Worm (Caenorhabditis elegans) whole organism, mixed stage, embryonic: Measurements from ENCODE around the gene mltn-8.

Experiments used
- M03D4.4 ChIP-seq: sonication (generic microtip); optimal IDR thresholded peaks from 2 replicates; lab custom pipeline; 2017; ENCODE audit warnings: mild to moderate bottlenecking, missing genetic modification characterization, missing compliant biosample characterization
- bed-3 ChIP-seq: fragments of 200-800 bp; sonication (Bioruptor generic); optimal IDR thresholded peaks from 3 replicates; lab custom pipeline; 2018; ENCODE audit warnings: mild to moderate bottlenecking, missing genetic modification characterization, moderate library complexity, missing compliant biosample characterization
- blmp-1 ChIP-seq: fragments of 150-350 bp; optimal IDR thresholded peaks from 2 replicates; lab custom pipeline; 2014; ENCODE audit warnings: missing biosample characterization, missing genetic modification characterization
- ceh-39 ChIP-seq: fragments of 150-350 bp; optimal IDR thresholded peaks from 2 replicates; lab custom pipeline; 2014; ENCODE audit warnings: missing biosample characterization, missing genetic modification characterization
- ceh-43 ChIP-seq: fragments of 200-800 bp; sonication (Bioruptor generic); optimal IDR thresholded peaks from 2 replicates; lab custom pipeline; 2018; ENCODE audit warnings: mild to moderate bottlenecking, missing genetic modification characterization, moderate library complexity, missing compliant biosample characterization
- ceh-83 ChIP-seq: fragments of 200-800 bp; sonication (Bioruptor generic); optimal IDR thresholded peaks from 2 replicates; lab custom pipeline; 2018; ENCODE audit warnings: mild to moderate bottlenecking, missing genetic modification characterization, missing compliant biosample characterization
- ces-1 ChIP-seq: fragments of 150-350 bp; optimal IDR thresholded peaks from 2 replicates; lab custom pipeline; 2014; ENCODE audit warnings: missing biosample characterization, missing genetic modification reagents, missing genetic modification characterization
- elt-1 ChIP-seq: sonication (generic microtip); optimal IDR thresholded peaks from 2 replicates; lab custom pipeline; 2017; ENCODE audit warnings: missing genetic modification characterization, mild to moderate bottlenecking, missing compliant biosample characterization, antibody characterized with exemption, moderate library complexity, borderline replicate concordance; ENCODE audit not compliant: insufficient read depth
- flh-1 ChIP-seq: fragments of 200-800 bp; sonication (Bioruptor generic); optimal IDR thresholded peaks from 2 replicates; lab custom pipeline; 2018; ENCODE audit warnings: mild to moderate bottlenecking, missing genetic modification characterization, moderate library complexity, missing compliant biosample characterization
- ham-2 ChIP-seq: fragments of 200-800 bp; sonication (Bioruptor generic); optimal IDR thresholded peaks from 2 replicates; lab custom pipeline; 2018; ENCODE audit warnings: mild to moderate bottlenecking, missing genetic modification characterization, missing compliant biosample characterization
- hlh-1 ChIP-seq: fragments of 150-350 bp; optimal IDR thresholded peaks from 2 replicates; lab custom pipeline; 2014; ENCODE audit warnings: missing biosample characterization, missing genetic modification reagents, missing genetic modification characterization
- lin-13 ChIP-seq: fragments of 150-350 bp; optimal IDR thresholded peaks from 2 replicates; lab custom pipeline; 2014; ENCODE audit warnings: missing biosample characterization, missing genetic modification characterization
- lin-32 ChIP-seq: fragments of 200-800 bp; sonication (Bioruptor generic); optimal IDR thresholded peaks from 2 replicates; lab custom pipeline; 2018; ENCODE audit warnings: mild to moderate bottlenecking, missing genetic modification characterization, missing compliant biosample characterization
- lsy-2 ChIP-seq: fragments of 150-350 bp; optimal IDR thresholded peaks from 2 replicates; lab custom pipeline; 2014; ENCODE audit warnings: missing biosample characterization, missing genetic modification characterization
- mab-5 ChIP-seq: fragments of 150-350 bp; optimal IDR thresholded peaks from 2 replicates; lab custom pipeline; 2014; ENCODE audit warnings: missing biosample characterization, missing genetic modification characterization
- mep-1 ChIP-seq: fragments of 150-350 bp; optimal IDR thresholded peaks from 2 replicates; lab custom pipeline; 2017; ENCODE audit warnings: missing biosample characterization, missing genetic modification reagents, missing genetic modification characterization, inconsistent platforms
- mls-2 ChIP-seq: sonication (generic microtip); optimal IDR thresholded peaks from 2 replicates; lab custom pipeline; 2016; ENCODE audit warnings: mild to moderate bottlenecking, missing genetic modification characterization, moderate library complexity, missing compliant biosample characterization
- nhr-12 ChIP-seq: fragments of 150-350 bp; optimal IDR thresholded peaks from 2 replicates; lab custom pipeline; 2014; ENCODE audit warnings: missing biosample characterization, missing genetic modification characterization
- nhr-2 ChIP-seq: fragments of 150-350 bp; optimal IDR thresholded peaks from 2 replicates; lab custom pipeline; 2014; ENCODE audit warnings: missing biosample characterization, missing genetic modification characterization
- nhr-237 ChIP-seq: fragments of 150-350 bp; optimal IDR thresholded peaks from 2 replicates; lab custom pipeline; 2014; ENCODE audit warnings: missing biosample characterization, missing genetic modification characterization
- nhr-28 ChIP-seq: fragments of 150-350 bp; optimal IDR thresholded peaks from 2 replicates; lab custom pipeline; 2014; ENCODE audit warnings: missing biosample characterization, missing genetic modification characterization
- nhr-76 ChIP-seq: sonication (generic microtip); optimal IDR thresholded peaks from 2 replicates; lab custom pipeline; 2017; ENCODE audit warnings: missing biosample characterization, missing genetic modification characterization
- pha-4 ChIP-seq: fragments of 150-350 bp; optimal IDR thresholded peaks from 2 replicates; lab custom pipeline; 2018; ENCODE audit warnings: missing biosample characterization, missing genetic modification reagents, missing genetic modification characterization
- snpc-4 ChIP-seq: fragments of 150-350 bp; optimal IDR thresholded peaks from 2 replicates; lab custom pipeline; 2014; ENCODE audit warnings: missing biosample characterization, missing genetic modification characterization
- sptf-1 ChIP-seq: sonication (generic microtip); optimal IDR thresholded peaks from 2 replicates; lab custom pipeline; 2017; ENCODE audit warnings: mild to moderate bottlenecking, missing genetic modification characterization, moderate library complexity, missing compliant biosample characterization
- tbx-8 ChIP-seq: fragments of 200-800 bp; sonication (Bioruptor generic); optimal IDR thresholded peaks from 2 replicates; lab custom pipeline; 2018; ENCODE audit warnings: mild to moderate bottlenecking, missing genetic modification characterization, moderate library complexity, missing compliant biosample characterization
- unc-120 ChIP-seq: sonication (generic microtip); optimal IDR thresholded peaks from 2 replicates; lab custom pipeline; 2017; ENCODE audit warnings: missing genetic modification characterization, missing compliant biosample characterization; ENCODE audit not compliant: poor library complexity, severe bottlenecking
- unc-39 ChIP-seq: fragments of 150-350 bp; optimal IDR thresholded peaks from 2 replicates; lab custom pipeline; 2014; ENCODE audit warnings: missing biosample characterization, missing genetic modification characterization
- unc-62 ChIP-seq: fragments of 150-350 bp; optimal IDR thresholded peaks from 2 replicates; lab custom pipeline; 2014; ENCODE audit warnings: missing biosample characterization, missing genetic modification reagents, missing genetic modification characterization
- ztf-11 ChIP-seq: fragments of 150-350 bp; optimal IDR thresholded peaks from 2 replicates; lab custom pipeline; 2014; ENCODE audit warnings: missing biosample characterization, missing genetic modification characterization

The mltn-8 gene

ce11 chrV:381227-381950 is 1.3 kb upstream of the mltn-8 start, which contains the start of gene ZK6.8:
TSS of gene ZK6.8 (plus strand) at chrV:381908.
- TF ChIP-seq ceh-43 (GFP tag; lab: Kevin White, UChicago): no peak
- no peak for TF ChIP-seq unc-39 (tag; lab: Kevin White, UChicago)
- no peak for TF ChIP-seq lin-13 (tag; lab: Kevin White, UChicago)
- TF ChIP-seq mep-1 (tag; lab: Kevin White, UChicago): no peak
- no peak for TF ChIP-seq ces-1
- TF ChIP-seq unc-120 (tag; lab: Kevin White, UChicago): no peak
- no peak for TF ChIP-seq bed-3 (GFP tag; lab: Kevin White, UChicago)
- TF ChIP-seq tbx-8 (GFP tag; lab: Kevin White, UChicago): no peak
- TF ChIP-seq lsy-2 (tag; lab: Kevin White, UChicago): no peak
- TF ChIP-seq nhr-12 (tag; lab: Kevin White, UChicago): no peak
- no peak for TF ChIP-seq hlh-1 (tag; lab: Kevin White, UChicago)
- TF ChIP-seq ceh-39 (tag; lab: Kevin White, UChicago): no peak

- no peak for TF ChIP-seq unc-62
- no peak for TF ChIP-seq unc-39 (tag; lab: Kevin White, UChicago)
- no peak for TF ChIP-seq lsy-2 (tag; lab: Kevin White, UChicago)
- no peak for TF ChIP-seq nhr-2 (tag; lab: Kevin White, UChicago)
- TF ChIP-seq M03D4.4 (tag; lab: Kevin White, UChicago): no peak
- no peak for TF ChIP-seq hlh-1 (tag; lab: Kevin White, UChicago)
- TF ChIP-seq ceh-39 (tag; lab: Kevin White, UChicago): no peak
- no peak for TF ChIP-seq lin-32 (GFP tag; lab: Kevin White, UChicago)
- no peak for TF ChIP-seq nhr-76 (tag; lab: Kevin White, UChicago)
- TF ChIP-seq pha-4 (tag; lab: Kevin White, UChicago): no peak
- no peak for TF ChIP-seq elt-1 (tag; lab: Kevin White, UChicago)
- no peak for TF ChIP-seq sptf-1 (tag; lab: Kevin White, UChicago)
- TF ChIP-seq ces-1: no peak
- TF ChIP-seq snpc-4: no peak
- TF ChIP-seq ceh-83 (GFP tag; lab: Kevin White, UChicago): no peak
Observed at ce11 chrV:378231-378630, 1.9 kb downstream of the mltn-8 start.

ce11 chrV:376790-377189 is 3.3 kb downstream of the mltn-8 start:
- no peak for TF ChIP-seq ztf-11 (tag; lab: Kevin White, UChicago)
- TF ChIP-seq lin-32 (GFP tag; lab: Kevin White, UChicago): no peak
- no peak for TF ChIP-seq mep-1 (tag; lab: Kevin White, UChicago)
- no peak for TF ChIP-seq pha-4 (tag; lab: Kevin White, UChicago)
- TF ChIP-seq lin-13 (tag; lab: Kevin White, UChicago): no peak
- no peak for TF ChIP-seq ceh-43 (GFP tag; lab: Kevin White, UChicago)
- TF ChIP-seq nhr-12 (tag; lab: Kevin White, UChicago): no peak
- TF ChIP-seq snpc-4: no peak
- no peak for TF ChIP-seq ceh-39 (tag; lab: Kevin White, UChicago)
- TF ChIP-seq ces-1: no peak
- TF ChIP-seq unc-120 (tag; lab: Kevin White, UChicago): no peak
- TF ChIP-seq tbx-8 (GFP tag; lab: Kevin White, UChicago): no peak
- no peak for TF ChIP-seq nhr-237 (tag; lab: Kevin White, UChicago)
- TF ChIP-seq mls-2 (tag; lab: Kevin White, UChicago): no peak
- no peak for TF ChIP-seq nhr-76 (tag; lab: Kevin White, UChicago)
- no peak for TF ChIP-seq ham-2 (GFP tag; lab: Kevin White, UChicago)
- no peak for TF ChIP-seq nhr-28 (tag; lab: Kevin White, UChicago)
- no peak for TF ChIP-seq unc-39 (tag; lab: Kevin White, UChicago)
- no peak for TF ChIP-seq lsy-2 (tag; lab: Kevin White, UChicago)
- TF ChIP-seq bed-3 (GFP tag; lab: Kevin White, UChicago): no peak

ce11 chrV:373192-373591 is 6.9 kb downstream of the mltn-8 start:
- no peak for TF ChIP-seq nhr-76 (tag; lab: Kevin White, UChicago)
- no peak for TF ChIP-seq ham-2 (GFP tag; lab: Kevin White, UChicago)
- TF ChIP-seq M03D4.4 (tag; lab: Kevin White, UChicago): no peak
- no peak for TF ChIP-seq unc-39 (tag; lab: Kevin White, UChicago)
- TF ChIP-seq flh-1: no peak
- no peak for TF ChIP-seq blmp-1 (tag; lab: Kevin White, UChicago)
- no peak for TF ChIP-seq mab-5 (tag; lab: Kevin White, UChicago)
- TF ChIP-seq lsy-2 (tag; lab: Kevin White, UChicago): no peak
- no peak for TF ChIP-seq ztf-11 (tag; lab: Kevin White, UChicago)
